Worm (Caenorhabditis elegans) whole organism, early embryonic: ENCODE data around the gene rev-3.

Source experiments
- flt-1 ChIP-seq: fragments of 200-800 bp; sonication (Bioruptor generic); IDR thresholded peaks from 2 replicates; pipeline ENCODE4 v1.3.6; 2022; ENCODE audit warnings: missing genetic modification characterization, missing compliant biosample characterization
- sea-1 ChIP-seq: fragments of 200-800 bp; sonication (Bioruptor generic); conservative IDR thresholded peaks from 2 replicates; pipeline ENCODE4 v1.3.6; 2022; ENCODE audit warnings: missing genetic modification characterization, missing compliant biosample characterization

ce11 chrIII:5794982-5795381 lies 4.5 kb upstream of the rev-3 start:
- TF ChIP-seq flt-1 (GFP tag; lab: Robert Waterston, UW) (no peak), sea-1 (no peak)
